Worm (Caenorhabditis elegans) whole organism, young adult: ENCODE data around the gene fkb-6.

Experiments
- B0261.1 ChIP-seq: sonication (generic microtip); optimal IDR thresholded peaks from 2 replicates; lab custom pipeline; 2016; ENCODE audit warnings: mild to moderate bottlenecking, missing genetic modification characterization, moderate library complexity, missing compliant biosample characterization
- B0336.3 ChIP-seq: fragments of 200-800 bp; sonication (Bioruptor generic); IDR thresholded peaks from 2 replicates; pipeline ENCODE4 v1.3.6; 2022; ENCODE audit warnings: missing genetic modification characterization, missing compliant biosample characterization
- C06A6.2 ChIP-seq: fragments of 200-800 bp; sonication (Bioruptor generic); conservative IDR thresholded peaks from 2 replicates; pipeline ENCODE4 v1.3.6; 2022; ENCODE audit warnings: missing genetic modification characterization, missing compliant biosample characterization
- D2030.7 ChIP-seq: fragments of 200-800 bp; sonication (Bioruptor generic); IDR thresholded peaks from 2 replicates; pipeline ENCODE4 v1.3.6; 2022; ENCODE audit warnings: missing genetic modification reagents, missing genetic modification characterization, missing compliant biosample characterization
- F23B12.7 ChIP-seq: sonication (generic microtip); optimal IDR thresholded peaks from 2 replicates; lab custom pipeline; 2017; ENCODE audit warnings: missing genetic modification characterization, mild to moderate bottlenecking, missing compliant biosample characterization, antibody characterized with exemption, moderate library complexity; ENCODE audit not compliant: insufficient read depth
- K12H6.12 ChIP-seq: fragments of 200-800 bp; sonication (Bioruptor generic); optimal IDR thresholded peaks from 2 replicates; lab custom pipeline; 2018; ENCODE audit warnings: mild to moderate bottlenecking, missing genetic modification characterization, missing compliant biosample characterization
- Y67H2A.10 ChIP-seq: fragments of 200-800 bp; sonication (Bioruptor generic); conservative IDR thresholded peaks from 2 replicates; pipeline ENCODE4 v1.3.6; 2022; ENCODE audit warnings: missing genetic modification reagents, missing genetic modification characterization, missing compliant biosample characterization
- Y95B8A.8 ChIP-seq: fragments of 200-800 bp; sonication (Bioruptor generic); IDR thresholded peaks from 2 replicates; pipeline ENCODE4 v1.3.6; 2022; ENCODE audit warnings: missing genetic modification reagents, missing genetic modification characterization, missing compliant biosample characterization
- ZK185.1 ChIP-seq: sonication (generic microtip); optimal IDR thresholded peaks from 2 replicates; lab custom pipeline; 2016; ENCODE audit warnings: mild to moderate bottlenecking, missing genetic modification characterization, missing compliant biosample characterization; ENCODE audit not compliant: poor library complexity, severe bottlenecking
- ama-1 ChIP-seq, 3 experiments: fragments of 150-350 bp in 1 of 3; sonication (generic microtip) in 2 of 3; optimal IDR thresholded peaks; 2 replicates each; lab custom pipeline; 2014 to 2018; ENCODE audit warnings: missing biosample characterization in 2 of 3, missing genetic modification characterization in 2 of 3, missing genetic modification reagents in 2 of 3
- attf-3 ChIP-seq: fragments of 200-800 bp; sonication (Bioruptor generic); conservative IDR thresholded peaks from 2 replicates; pipeline ENCODE4 v1.3.6; 2022; ENCODE audit warnings: missing genetic modification reagents, missing genetic modification characterization, missing compliant biosample characterization
- attf-5 ChIP-seq: fragments of 200-800 bp; sonication (Bioruptor generic); optimal IDR thresholded peaks from 2 replicates; lab custom pipeline; 2018; ENCODE audit warnings: mild to moderate bottlenecking, missing genetic modification characterization, missing compliant biosample characterization
- attf-6 ChIP-seq: fragments of 200-800 bp; sonication (Bioruptor generic); IDR thresholded peaks from 2 replicates; pipeline ENCODE4 v1.3.6; 2022; ENCODE audit warnings: missing genetic modification reagents, missing genetic modification characterization, missing compliant biosample characterization
- cebp-1 ChIP-seq, 2 experiments: fragments of 200-800 bp in 1 of 2; sonication (Bioruptor generic) in 1 of 2; sonication (generic microtip) in 1 of 2; IDR thresholded peaks in 1 of 2; optimal IDR thresholded peaks in 1 of 2; 2 replicates each; pipeline versions ENCODE4 v1.3.6 to Lab custom; 2017 to 2022; ENCODE audit warnings: missing compliant biosample characterization in 2 of 2, missing genetic modification characterization in 2 of 2, mild to moderate bottlenecking in 1 of 2, missing genetic modification reagents in 1 of 2, moderate library complexity in 1 of 2
- ceh-58 ChIP-seq: fragments of 200-800 bp; sonication (Bioruptor generic); IDR thresholded peaks from 2 replicates; pipeline ENCODE4 v1.3.6; 2022; ENCODE audit warnings: missing genetic modification characterization, missing compliant biosample characterization
- ceh-79 ChIP-seq: sonication (generic microtip); optimal IDR thresholded peaks from 2 replicates; lab custom pipeline; 2017; ENCODE audit warnings: mild to moderate bottlenecking, missing genetic modification characterization, missing compliant biosample characterization
- chd-7 ChIP-seq: sonication (generic microtip); optimal IDR thresholded peaks from 2 replicates; lab custom pipeline; 2016; ENCODE audit warnings: mild to moderate bottlenecking, missing genetic modification characterization, moderate library complexity, missing compliant biosample characterization
- egl-44 ChIP-seq: fragments of 200-800 bp; sonication (Bioruptor generic); IDR thresholded peaks from 2 replicates; pipeline ENCODE4 v1.3.6; 2022; ENCODE audit warnings: missing genetic modification reagents, missing genetic modification characterization, missing compliant biosample characterization
- him-1 ChIP-seq: sonication (generic microtip); optimal IDR thresholded peaks from 2 replicates; lab custom pipeline; 2016; ENCODE audit warnings: missing genotype, missing genetic modification reagents, missing genetic modification characterization, missing compliant biosample characterization
- hmg-20 ChIP-seq: fragments of 200-800 bp; sonication (Bioruptor generic); IDR thresholded peaks from 2 replicates; pipeline ENCODE4 v1.3.6; 2022; ENCODE audit warnings: missing genetic modification reagents, missing genetic modification characterization, missing compliant biosample characterization
- lag-1 ChIP-seq: fragments of 200-800 bp; sonication (Bioruptor generic); IDR thresholded peaks from 2 replicates; pipeline ENCODE4 v1.3.6; 2022; ENCODE audit warnings: missing genetic modification reagents, missing genetic modification characterization, missing compliant biosample characterization
- let-526 ChIP-seq: fragments of 200-800 bp; sonication (Bioruptor generic); IDR thresholded peaks from 2 replicates; pipeline ENCODE4 v1.3.6; 2022; ENCODE audit warnings: missing genetic modification reagents, missing genetic modification characterization, missing compliant biosample characterization
- lin-54 ChIP-seq: fragments of 200-800 bp; sonication (Bioruptor generic); optimal IDR thresholded peaks from 2 replicates; lab custom pipeline; 2018; ENCODE audit warnings: mild to moderate bottlenecking, missing genetic modification characterization, missing compliant biosample characterization
- madf-8 ChIP-seq: fragments of 200-800 bp; sonication (Bioruptor generic); conservative IDR thresholded peaks from 2 replicates; pipeline ENCODE4 v1.3.6; 2022; ENCODE audit warnings: missing genetic modification reagents, missing genetic modification characterization, missing compliant biosample characterization
- mcd-1 ChIP-seq: fragments of 200-800 bp; sonication (Bioruptor generic); IDR thresholded peaks from 2 replicates; pipeline ENCODE4 v1.3.6; 2022; ENCODE audit warnings: missing genetic modification reagents, missing genetic modification characterization, missing compliant biosample characterization
- nfya-1 ChIP-seq: sonication (generic microtip); optimal IDR thresholded peaks from 2 replicates; lab custom pipeline; 2017; ENCODE audit warnings: antibody characterized with exemption, missing compliant biosample characterization, missing genetic modification characterization, borderline replicate concordance; ENCODE audit not compliant: insufficient read depth
- pbrm-1 ChIP-seq: fragments of 200-800 bp; sonication (Bioruptor generic); IDR thresholded peaks from 2 replicates; pipeline ENCODE4 v1.3.6; 2022; ENCODE audit warnings: missing genetic modification reagents, missing genetic modification characterization, missing compliant biosample characterization
- rec-8 ChIP-seq, 2 experiments: sonication (generic microtip); optimal IDR thresholded peaks; 2 replicates each; lab custom pipeline; 2016; ENCODE audit warnings: mild to moderate bottlenecking in 2 of 2, missing genetic modification characterization in 2 of 2, missing genetic modification reagents in 2 of 2, missing genotype in 2 of 2, missing biosample characterization in 1 of 2, missing compliant biosample characterization in 1 of 2, moderate library complexity in 1 of 2
- rpc-1 ChIP-seq, 2 experiments: fragments of 150-350 bp in 1 of 2; sonication (generic microtip) in 1 of 2; optimal IDR thresholded peaks; 2 replicates each; lab custom pipeline; 2014 to 2018; ENCODE audit warnings: missing biosample characterization in 1 of 2, missing genetic modification characterization in 1 of 2, missing genetic modification reagents in 1 of 2, missing genotype in 1 of 2
- snpc-1.1 ChIP-seq: sonication (generic microtip); optimal IDR thresholded peaks from 2 replicates; lab custom pipeline; 2017; ENCODE audit warnings: missing genetic modification characterization, mild to moderate bottlenecking, missing compliant biosample characterization, antibody characterized with exemption, moderate library complexity, missing genotype, missing genetic modification reagents; ENCODE audit not compliant: insufficient read depth
- snpc-1.3 ChIP-seq: sonication (generic microtip); optimal IDR thresholded peaks from 2 replicates; lab custom pipeline; 2017; ENCODE audit warnings: missing genetic modification characterization, mild to moderate bottlenecking, missing compliant biosample characterization, antibody characterized with exemption, moderate library complexity, missing genotype, missing genetic modification reagents; ENCODE audit not compliant: insufficient read depth
- zim-3 ChIP-seq: sonication (generic microtip); optimal IDR thresholded peaks from 2 replicates; lab custom pipeline; 2017; ENCODE audit warnings: mild to moderate bottlenecking, missing genetic modification characterization, moderate library complexity, missing compliant biosample characterization
- ztf-26 ChIP-seq: sonication (generic microtip); optimal IDR thresholded peaks from 2 replicates; lab custom pipeline; 2017; ENCODE audit warnings: missing genetic modification characterization, missing compliant biosample characterization
- ztf-28 ChIP-seq: fragments of 200-800 bp; sonication (Bioruptor generic); IDR thresholded peaks from 2 replicates; pipeline ENCODE4 v1.3.6; 2022; ENCODE audit warnings: missing genetic modification reagents, missing genetic modification characterization, missing compliant biosample characterization

Gene fkb-6

ce11 chrV:20851847-20852386 is 6.0 kb downstream of the fkb-6 start, which contains the start of gene ndua-1:
Gene ndua-1 (minus strand): TSS chrV:20851897.
- TF ChIP-seq ama-1 (optimal IDR thresholded peaks at IDR 0.05; lab: Kevin White, UChicago), result no peak
- peak in 1 of 2 experiments; percentile 28 for TF ChIP-seq ama-1 (GFP tag; optimal IDR thresholded peaks at IDR 0.05; lab: Kevin White, UChicago)
- TF ChIP-seq snpc-1.1 (tag; lab: Kevin White, UChicago), result peak; percentile 26
- TF ChIP-seq rpc-1 (optimal IDR thresholded peaks at IDR 0.05; lab: Kevin White, UChicago), result peak; percentile 19
- no peak for TF ChIP-seq rpc-1 (tag; optimal IDR thresholded peaks at IDR 0.05; lab: Kevin White, UChicago)
- TF ChIP-seq F23B12.7 (tag; lab: Kevin White, UChicago), result peak; percentile 50
- no peak for TF ChIP-seq egl-44 (GFP tag; lab: Robert Waterston, UW)
- TF ChIP-seq D2030.7 (GFP tag; lab: Robert Waterston, UW), result peak; percentile 49
- TF ChIP-seq snpc-1.3 (tag; lab: Kevin White, UChicago), result peak; percentile 17
- TF ChIP-seq K12H6.12 (tag; lab: Kevin White, UChicago), result no peak
- peak; percentile 20 for TF ChIP-seq ZK185.1 (tag; lab: Kevin White, UChicago)
- 0 out of 2 replicates have a peak, but pooled peaks have one; percentile 30 for TF ChIP-seq mcd-1
- no peak for TF ChIP-seq rec-8 (tag; optimal IDR thresholded peaks at IDR 0.05; lab: Kevin White, UChicago)
- TF ChIP-seq B0336.3 (GFP tag; lab: Robert Waterston, UW), result no peak
- no peak for TF ChIP-seq attf-5 (GFP tag; lab: Kevin White, UChicago)

DNA sequence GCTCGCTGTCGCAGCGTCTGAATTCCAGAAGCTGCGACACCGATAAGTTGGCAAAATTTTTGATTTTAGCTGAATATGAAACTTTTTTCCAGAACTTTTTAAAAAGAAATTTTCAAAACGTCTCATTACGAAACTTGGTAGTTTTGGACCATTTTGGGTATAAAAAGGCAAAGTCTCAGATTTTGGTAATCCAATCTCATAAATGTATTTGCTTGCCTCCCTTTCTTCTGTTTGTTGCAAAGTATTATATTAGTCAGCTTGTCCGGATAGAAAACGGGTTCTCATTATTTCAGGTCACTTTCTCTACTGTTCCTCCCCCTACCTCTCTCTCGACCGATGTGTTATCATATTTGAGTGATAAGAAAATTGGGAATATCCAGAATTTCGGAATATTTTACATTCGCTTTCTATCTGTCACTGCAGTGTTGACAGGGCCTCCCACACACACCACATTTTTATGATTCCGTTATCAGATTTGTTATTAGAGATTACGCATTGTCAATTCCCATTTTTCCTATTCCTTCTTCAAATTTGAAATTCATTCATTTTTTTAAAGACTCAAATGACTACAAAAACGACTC is 7.7 kb downstream of the fkb-6 start, which contains the start of gene F31D4.5:
TSS of gene F31D4.5 (plus strand) at position 491 of the 581 bp plus-strand sequence.
- TF ChIP-seq pbrm-1 (GFP tag; lab: Robert Waterston, UW), result no peak
- no peak for TF ChIP-seq him-1
- no peak for TF ChIP-seq nfya-1
- TF ChIP-seq hmg-20 (GFP tag; lab: Robert Waterston, UW), result no peak
- TF ChIP-seq lin-54 (GFP tag; lab: Kevin White, UChicago), result no peak
- no peak for TF ChIP-seq Y67H2A.10 (GFP tag; lab: Robert Waterston, UW)
- no peak for TF ChIP-seq attf-3
- no peak for TF ChIP-seq attf-6 (GFP tag; lab: Robert Waterston, UW)
- no peak for TF ChIP-seq let-526 (GFP tag; lab: Robert Waterston, UW)
- no peak for TF ChIP-seq lag-1 (GFP tag; lab: Robert Waterston, UW)
- TF ChIP-seq ztf-26 (tag; lab: Kevin White, UChicago), result no peak
- no peak for TF ChIP-seq C06A6.2 (GFP tag; lab: Robert Waterston, UW)
- TF ChIP-seq B0261.1 (tag; lab: Kevin White, UChicago), result no peak
- no peak for TF ChIP-seq madf-8 (GFP tag; lab: Robert Waterston, UW)
- no peak for TF ChIP-seq ZK185.1 (tag; lab: Kevin White, UChicago)
- TF ChIP-seq B0336.3 (GFP tag; lab: Robert Waterston, UW), result no peak
- no peak for TF ChIP-seq K12H6.12 (tag; lab: Kevin White, UChicago)

- TF ChIP-seq zim-3 (tag; lab: Kevin White, UChicago) (no peak), nfya-1 (no peak), ztf-28 (GFP tag; lab: Robert Waterston, UW) (no peak), chd-7 (tag; lab: Kevin White, UChicago) (no peak), ceh-79 (no peak), cebp-1 (GFP tag; IDR thresholded peaks at IDR 0.05; lab: Robert Waterston, UW) (no peak), cebp-1 (tag; optimal IDR thresholded peaks at IDR 0.05; lab: Kevin White, UChicago) (no peak), ceh-58 (GFP tag; lab: Robert Waterston, UW) (no peak), Y95B8A.8 (GFP tag; lab: Robert Waterston, UW) (no peak)
- TF ChIP-seq, all 124 proteins: peak for 0
These were observed 15.1 kb downstream of the fkb-6 start, which contains the start of gene try-4 for ce11 chrV:20861080-20861479. Gene try-4 (minus strand): TSS chrV:20861153.
